Worm (Caenorhabditis elegans): ENCODE results near the gene B0035.13.

Gene B0035.13

ce11 chrIV:11320500-11320899, 14.0 kb upstream of the B0035.13 start, which contains the start of gene edg-1:
TSS of gene edg-1 (plus strand) at chrIV:11320800.
- TF ChIP-seq ceh-90 (tag; optimal IDR thresholded peaks at IDR 0.05) (no peak), pax-3 (tag; optimal IDR thresholded peaks at IDR 0.05) (no peak), tlp-1 (tag; optimal IDR thresholded peaks at IDR 0.05) (no peak), aha-1 (tag; optimal IDR thresholded peaks at IDR 0.05) (no peak), jun-1 (tag; optimal IDR thresholded peaks at IDR 0.05) (no peak), nhr-11 (tag; optimal IDR thresholded peaks at IDR 0.05) (no peak), mab-9 (GFP tag; IDR thresholded peaks at IDR 0.05) (no peak), lir-3 (tag; optimal IDR thresholded peaks at IDR 0.05; ENCODE audit: poor library complexity) (no peak), lin-35 (GFP tag; optimal IDR thresholded peaks at IDR 0.05) (no peak)

- TF ChIP-seq tbx-2 (tag; optimal IDR thresholded peaks at IDR 0.05): no peak
- TF ChIP-seq dpl-1 (GFP tag; optimal IDR thresholded peaks at IDR 0.05): no peak
- TF ChIP-seq C04F5.9 (tag; optimal IDR thresholded peaks at IDR 0.05): no peak
- peak in 1 of 2 experiments; percentile 40 for TF ChIP-seq lsy-2 (tag; optimal IDR thresholded peaks at IDR 0.05)
- no peak for TF ChIP-seq nhr-47 (tag; optimal IDR thresholded peaks at IDR 0.05)
- no peak for TF ChIP-seq tlp-1 (tag; optimal IDR thresholded peaks at IDR 0.05)
Observed at ce11 chrIV:11319884-11320362, 13.4 kb upstream of the B0035.13 start, which contains the start of gene B0035.18. TSS of gene B0035.18 (plus strand) at chrIV:11320312.

ce11 chrIV:11317119-11317518, 10.6 kb upstream of the B0035.13 start, which contains the start of gene gspd-1:
TSS of gene gspd-1 (plus strand) at chrIV:11317419.
- no peak for TF ChIP-seq mdl-1 (tag; optimal IDR thresholded peaks at IDR 0.05)
- TF ChIP-seq hpl-2 (GFP tag; optimal IDR thresholded peaks at IDR 0.05): no peak
- TF ChIP-seq nhr-77 (tag; optimal IDR thresholded peaks at IDR 0.05): no peak

DNA sequence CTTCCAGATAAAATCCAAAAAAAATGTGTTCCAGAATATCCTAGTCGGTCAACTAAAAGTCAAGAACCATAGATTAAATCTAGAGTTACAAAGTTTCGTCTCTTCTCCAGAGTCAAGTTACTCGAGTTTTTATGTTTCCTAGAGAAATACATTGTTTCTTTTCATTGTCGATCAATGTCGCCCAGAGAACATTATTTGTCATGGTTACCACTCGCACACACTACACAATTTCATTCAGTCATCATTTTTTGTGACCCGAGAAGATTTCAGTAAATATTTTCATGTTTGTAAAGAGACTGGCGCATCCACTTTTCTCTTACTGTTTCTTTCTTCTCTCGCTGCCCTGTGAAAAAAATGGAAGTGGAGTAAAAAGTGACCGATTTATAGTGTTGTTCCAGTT, 10.1 kb upstream of the B0035.13 start:
- peak; percentile 31 for TF ChIP-seq skn-1 (tag; optimal IDR thresholded peaks at IDR 0.05)
- TF ChIP-seq nhr-85 (tag): peak; percentile 53
- no peak for TF ChIP-seq nhr-77 (tag; optimal IDR thresholded peaks at IDR 0.05)
- TF ChIP-seq efl-1 (optimal IDR thresholded peaks at IDR 0.05): no peak
- TF ChIP-seq efl-1 (GFP tag; optimal IDR thresholded peaks at IDR 0.05 in 1 of 2): no peak

DNA sequence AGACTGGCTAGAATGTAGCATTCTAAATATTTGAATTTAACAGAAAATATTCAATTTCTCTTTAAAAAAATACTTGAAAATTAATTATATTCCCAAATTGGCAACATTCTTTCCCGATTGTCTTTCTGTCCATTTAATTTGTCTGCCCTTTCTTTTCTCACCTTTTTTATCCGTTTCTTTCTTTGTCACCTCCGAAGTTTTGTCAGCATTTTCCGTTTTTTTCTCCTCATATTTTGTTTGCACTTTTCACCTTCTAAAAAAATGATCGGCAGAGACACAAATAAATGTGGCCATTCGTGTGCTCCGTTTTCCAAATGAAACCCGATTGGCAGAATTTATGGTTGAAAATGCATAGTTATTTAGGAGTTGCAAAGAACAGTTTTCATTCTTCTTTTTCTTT, 9.6 kb upstream of the B0035.13 start:
- no peak for TF ChIP-seq F16B12.6 (tag; optimal IDR thresholded peaks at IDR 0.05)
- peak; percentile 31 for TF ChIP-seq nhr-85 (tag)
- no peak for TF ChIP-seq alr-1 (tag; optimal IDR thresholded peaks at IDR 0.05; ENCODE audit: borderline replicate concordance)
- TF ChIP-seq swsn-7 (tag; optimal IDR thresholded peaks at IDR 0.05): no peak
- TF ChIP-seq aly-2 (tag; optimal IDR thresholded peaks at IDR 0.05): no peak
- no peak for TF ChIP-seq zag-1 (tag; optimal IDR thresholded peaks at IDR 0.05)
- no peak for TF ChIP-seq hlh-17 (GFP tag; optimal IDR thresholded peaks at IDR 0.05; ENCODE audit: borderline replicate concordance)
- TF ChIP-seq lin-14 (GFP tag; optimal IDR thresholded peaks at IDR 0.05): peak; percentile 51
- peak; percentile 78 for TF ChIP-seq skn-1 (tag; optimal IDR thresholded peaks at IDR 0.05)

ce11 chrIV:11315688-11316087, 9.2 kb upstream of the B0035.13 start:
- TF ChIP-seq irx-1 (tag; optimal IDR thresholded peaks at IDR 0.05) (no peak), pax-3 (tag; optimal IDR thresholded peaks at IDR 0.05) (no peak), hlh-17 (GFP tag; optimal IDR thresholded peaks at IDR 0.05; ENCODE audit: borderline replicate concordance) (no peak), efl-1 (optimal IDR thresholded peaks at IDR 0.05) (no peak), efl-1 (GFP tag; optimal IDR thresholded peaks at IDR 0.05 in 1 of 2) (peak in 1 of 2 experiments; percentile 90), vab-15 (tag; optimal IDR thresholded peaks at IDR 0.05) (no peak), elt-3 (tag; optimal IDR thresholded peaks at IDR 0.05) (no peak), lin-35 (GFP tag; optimal IDR thresholded peaks at IDR 0.05) (no peak), mdl-1 (tag; optimal IDR thresholded peaks at IDR 0.05) (no peak), ceh-88 (GFP tag; IDR thresholded peaks at IDR 0.05) (no peak), nhr-20 (tag; optimal IDR thresholded peaks at IDR 0.05) (no peak), unc-98 (GFP tag; IDR thresholded peaks at IDR 0.05) (no peak), ama-1 (optimal IDR thresholded peaks at IDR 0.05) (no peak), zag-1 (tag; optimal IDR thresholded peaks at IDR 0.05) (no peak), pag-3 (tag; optimal IDR thresholded peaks at IDR 0.05; ENCODE audit: borderline replicate concordance, insufficient read depth) (no peak), nhr-85 (tag) (peak; percentile 80), ztf-11 (tag; optimal IDR thresholded peaks at IDR 0.05) (peak in 1 of 2 experiments; percentile 26), F16B12.6 (tag; optimal IDR thresholded peaks at IDR 0.05) (no peak), lin-39 (tag; optimal IDR thresholded peaks at IDR 0.05) (no peak)
